Worm (Caenorhabditis elegans): ENCODE data around the gene tnt-2.
A peak's percentile ranks its signal among the peaks of the same experiment; 100 is the strongest.

tnt-2 gene

DNA sequence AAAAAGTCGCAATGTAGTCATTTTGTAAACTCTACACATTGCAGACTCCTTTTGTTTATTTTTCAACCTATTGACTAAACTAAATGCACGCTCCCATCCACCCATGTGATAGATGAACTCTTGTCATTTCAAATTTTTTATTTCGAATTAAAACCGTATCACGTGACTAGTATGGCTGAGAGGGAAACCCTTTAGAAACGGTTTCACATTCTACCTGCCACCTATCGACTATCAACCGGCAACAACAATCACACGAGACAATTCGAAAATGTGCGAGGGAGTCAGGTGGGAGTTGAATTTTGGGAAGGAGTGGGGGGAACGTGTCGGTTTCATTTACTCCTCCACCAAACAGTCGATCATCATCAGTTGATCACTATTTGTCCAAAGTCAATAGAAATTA lies 48.8 kb downstream of the tnt-2 start:
- TF ChIP-seq W03F9.2 (tag; optimal IDR thresholded peaks at IDR 0.05) (peak; percentile 22), him-1 (tag; optimal IDR thresholded peaks at IDR 0.05) (no peak)

- no peak for TF ChIP-seq him-1 (tag; optimal IDR thresholded peaks at IDR 0.05)
- TF ChIP-seq W03F9.2 (tag; optimal IDR thresholded peaks at IDR 0.05) = no peak
- no peak for TF ChIP-seq dao-5 (tag; optimal IDR thresholded peaks at IDR 0.05)
Observed at ce11 chrX:8672760-8673159, 50.6 kb downstream of the tnt-2 start, which contains the start of the genes K09E2.2 and K09E2.3. TSS of gene K09E2.2 (plus strand) at chrX:8673060. TSS of gene K09E2.3 (plus strand) at chrX:8673084.

Data from whole organism, L4/young adult.